Worm (Caenorhabditis elegans) whole organism, mixed stage, embryonic: ENCODE results near the gene M28.4.

Experiments
- M03D4.4 ChIP-seq: sonication (generic microtip); optimal IDR thresholded peaks from 2 replicates; lab custom pipeline; 2017; ENCODE audit warnings: mild to moderate bottlenecking, missing genetic modification characterization, missing compliant biosample characterization
- bed-3 ChIP-seq: fragments of 200-800 bp; sonication (Bioruptor generic); optimal IDR thresholded peaks from 3 replicates; lab custom pipeline; 2018; ENCODE audit warnings: mild to moderate bottlenecking, missing genetic modification characterization, moderate library complexity, missing compliant biosample characterization
- ceh-39 ChIP-seq: fragments of 150-350 bp; optimal IDR thresholded peaks from 2 replicates; lab custom pipeline; 2014; ENCODE audit warnings: missing biosample characterization, missing genetic modification characterization
- ceh-43 ChIP-seq: fragments of 200-800 bp; sonication (Bioruptor generic); optimal IDR thresholded peaks from 2 replicates; lab custom pipeline; 2018; ENCODE audit warnings: mild to moderate bottlenecking, missing genetic modification characterization, moderate library complexity, missing compliant biosample characterization
- ceh-83 ChIP-seq: fragments of 200-800 bp; sonication (Bioruptor generic); optimal IDR thresholded peaks from 2 replicates; lab custom pipeline; 2018; ENCODE audit warnings: mild to moderate bottlenecking, missing genetic modification characterization, missing compliant biosample characterization
- ces-1 ChIP-seq: fragments of 150-350 bp; optimal IDR thresholded peaks from 2 replicates; lab custom pipeline; 2014; ENCODE audit warnings: missing biosample characterization, missing genetic modification reagents, missing genetic modification characterization
- cnd-1 ChIP-seq: fragments of 200-800 bp; sonication (Bioruptor generic); optimal IDR thresholded peaks from 2 replicates; lab custom pipeline; 2018; ENCODE audit warnings: mild to moderate bottlenecking, missing genetic modification characterization, missing compliant biosample characterization
- drap-1 ChIP-seq: fragments of 200-800 bp; sonication (Bioruptor generic); optimal IDR thresholded peaks from 3 replicates; lab custom pipeline; 2018; ENCODE audit warnings: mild to moderate bottlenecking, missing genetic modification characterization, missing compliant biosample characterization
- elt-1 ChIP-seq: sonication (generic microtip); optimal IDR thresholded peaks from 2 replicates; lab custom pipeline; 2017; ENCODE audit warnings: missing genetic modification characterization, mild to moderate bottlenecking, missing compliant biosample characterization, antibody characterized with exemption, moderate library complexity, borderline replicate concordance; ENCODE audit not compliant: insufficient read depth
- elt-3 ChIP-seq: fragments of 150-350 bp; optimal IDR thresholded peaks from 2 replicates; lab custom pipeline; 2014; ENCODE audit warnings: missing biosample characterization, missing genetic modification characterization
- flh-1 ChIP-seq: fragments of 200-800 bp; sonication (Bioruptor generic); optimal IDR thresholded peaks from 2 replicates; lab custom pipeline; 2018; ENCODE audit warnings: mild to moderate bottlenecking, missing genetic modification characterization, moderate library complexity, missing compliant biosample characterization
- ham-2 ChIP-seq: fragments of 200-800 bp; sonication (Bioruptor generic); optimal IDR thresholded peaks from 2 replicates; lab custom pipeline; 2018; ENCODE audit warnings: mild to moderate bottlenecking, missing genetic modification characterization, missing compliant biosample characterization
- hlh-1 ChIP-seq: fragments of 150-350 bp; optimal IDR thresholded peaks from 2 replicates; lab custom pipeline; 2014; ENCODE audit warnings: missing biosample characterization, missing genetic modification reagents, missing genetic modification characterization
- lin-32 ChIP-seq: fragments of 200-800 bp; sonication (Bioruptor generic); optimal IDR thresholded peaks from 2 replicates; lab custom pipeline; 2018; ENCODE audit warnings: mild to moderate bottlenecking, missing genetic modification characterization, missing compliant biosample characterization
- lsy-2 ChIP-seq: fragments of 150-350 bp; optimal IDR thresholded peaks from 2 replicates; lab custom pipeline; 2014; ENCODE audit warnings: missing biosample characterization, missing genetic modification characterization
- mab-5 ChIP-seq: fragments of 150-350 bp; optimal IDR thresholded peaks from 2 replicates; lab custom pipeline; 2014; ENCODE audit warnings: missing biosample characterization, missing genetic modification characterization
- mep-1 ChIP-seq: fragments of 150-350 bp; optimal IDR thresholded peaks from 2 replicates; lab custom pipeline; 2017; ENCODE audit warnings: missing biosample characterization, missing genetic modification reagents, missing genetic modification characterization, inconsistent platforms
- mls-2 ChIP-seq: sonication (generic microtip); optimal IDR thresholded peaks from 2 replicates; lab custom pipeline; 2016; ENCODE audit warnings: mild to moderate bottlenecking, missing genetic modification characterization, moderate library complexity, missing compliant biosample characterization
- nhr-12 ChIP-seq: fragments of 150-350 bp; optimal IDR thresholded peaks from 2 replicates; lab custom pipeline; 2014; ENCODE audit warnings: missing biosample characterization, missing genetic modification characterization
- nhr-2 ChIP-seq: fragments of 150-350 bp; optimal IDR thresholded peaks from 2 replicates; lab custom pipeline; 2014; ENCODE audit warnings: missing biosample characterization, missing genetic modification characterization
- nhr-237 ChIP-seq: fragments of 150-350 bp; optimal IDR thresholded peaks from 2 replicates; lab custom pipeline; 2014; ENCODE audit warnings: missing biosample characterization, missing genetic modification characterization
- nhr-28 ChIP-seq: fragments of 150-350 bp; optimal IDR thresholded peaks from 2 replicates; lab custom pipeline; 2014; ENCODE audit warnings: missing biosample characterization, missing genetic modification characterization
- pha-4 ChIP-seq: fragments of 150-350 bp; optimal IDR thresholded peaks from 2 replicates; lab custom pipeline; 2018; ENCODE audit warnings: missing biosample characterization, missing genetic modification reagents, missing genetic modification characterization
- sem-2 ChIP-seq: fragments of 200-800 bp; sonication (Bioruptor generic); optimal IDR thresholded peaks from 2 replicates; lab custom pipeline; 2018; ENCODE audit warnings: mild to moderate bottlenecking, missing genetic modification characterization, missing compliant biosample characterization
- snpc-4 ChIP-seq: fragments of 150-350 bp; optimal IDR thresholded peaks from 2 replicates; lab custom pipeline; 2014; ENCODE audit warnings: missing biosample characterization, missing genetic modification characterization
- sptf-1 ChIP-seq: sonication (generic microtip); optimal IDR thresholded peaks from 2 replicates; lab custom pipeline; 2017; ENCODE audit warnings: mild to moderate bottlenecking, missing genetic modification characterization, moderate library complexity, missing compliant biosample characterization
- unc-120 ChIP-seq: sonication (generic microtip); optimal IDR thresholded peaks from 2 replicates; lab custom pipeline; 2017; ENCODE audit warnings: missing genetic modification characterization, missing compliant biosample characterization; ENCODE audit not compliant: poor library complexity, severe bottlenecking
- unc-62 ChIP-seq: fragments of 150-350 bp; optimal IDR thresholded peaks from 2 replicates; lab custom pipeline; 2014; ENCODE audit warnings: missing biosample characterization, missing genetic modification reagents, missing genetic modification characterization

The M28.4 gene

DNA sequence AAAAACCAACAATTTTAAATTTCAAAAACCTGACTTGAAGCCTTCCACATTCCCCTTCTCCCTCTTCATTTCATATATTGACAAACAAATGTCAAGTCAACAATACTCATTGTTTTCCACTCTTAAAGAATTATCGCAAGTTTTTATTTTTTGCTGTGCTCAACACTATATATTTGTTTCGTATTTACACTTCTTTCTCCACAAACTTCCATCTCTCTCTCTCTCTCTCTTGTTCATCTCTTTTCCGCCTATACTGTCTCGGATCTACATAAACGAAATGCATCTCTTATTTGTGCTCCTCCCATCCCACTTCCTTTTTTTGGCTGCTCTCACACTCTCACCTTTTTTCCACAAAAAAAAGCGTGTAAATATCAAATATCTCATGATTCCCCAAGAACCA is 30.8 kb upstream of the M28.4 start, which contains the start of gene C14A4.12:
Gene C14A4.12 (plus strand): TSS at position 301 of the 400 bp plus-strand sequence.
- TF ChIP-seq flh-1 (GFP tag; lab: Kevin White, UChicago) (no peak), pha-4 (tag; lab: Kevin White, UChicago) (peak; percentile 14), bed-3 (GFP tag; lab: Kevin White, UChicago) (no peak)
- TF ChIP-seq, all 35 proteins: peak for 1

DNA sequence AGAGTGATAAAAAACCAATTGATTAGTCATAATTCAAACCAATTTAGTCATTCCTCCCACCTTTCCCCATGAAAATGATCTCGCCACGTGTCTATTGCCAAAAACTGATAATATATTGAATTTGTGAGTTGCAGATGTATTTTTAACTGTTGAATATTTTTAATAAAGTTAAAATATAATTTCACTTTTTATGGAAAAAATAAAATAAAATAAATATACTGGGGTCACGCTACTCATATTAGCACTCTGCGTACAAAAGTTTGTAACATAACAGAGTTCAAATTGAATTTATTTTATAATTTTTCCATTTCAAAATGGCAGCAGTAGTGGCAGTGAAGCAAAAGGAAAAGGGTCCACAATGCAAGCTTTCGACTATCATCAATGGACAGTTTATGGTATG is 25.3 kb upstream of the M28.4 start, which contains the start of gene C14A4.13:
Gene C14A4.13 (plus strand): TSS at position 301 of the 400 bp plus-strand sequence.
- no peak for TF ChIP-seq mep-1 (tag; lab: Kevin White, UChicago)
- TF ChIP-seq sem-2: no peak
- TF ChIP-seq nhr-28 (tag; lab: Kevin White, UChicago): no peak
- no peak for TF ChIP-seq snpc-4 (tag; lab: Kevin White, UChicago)
- TF ChIP-seq ham-2 (GFP tag; lab: Kevin White, UChicago): no peak
- TF ChIP-seq, all 35 proteins: peak for 0

DNA sequence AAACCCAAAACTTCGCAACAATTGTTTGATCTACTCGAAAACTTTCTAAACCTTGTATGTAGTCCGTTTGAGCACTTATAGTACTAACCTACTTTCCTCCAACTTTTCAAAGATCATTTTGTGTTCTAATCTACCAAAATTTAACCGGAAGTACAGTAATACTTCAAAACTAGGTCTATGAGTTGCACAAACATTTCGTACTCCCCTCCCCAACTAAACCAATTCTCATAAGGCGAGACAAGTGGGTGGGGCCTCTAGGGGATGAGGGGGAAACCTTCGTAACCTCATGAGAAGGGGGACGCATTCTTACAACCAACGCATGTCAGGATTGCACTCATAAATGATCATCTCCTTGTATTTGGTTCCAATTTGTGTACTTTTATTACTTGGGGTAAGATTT is 21.5 kb upstream of the M28.4 start, which contains the start of gene cutl-9:
Gene cutl-9 (plus strand): TSS at position 301 of the 400 bp plus-strand sequence.
- TF ChIP-seq drap-1 (GFP tag; lab: Kevin White, UChicago) (no peak), unc-62 (GFP tag; lab: Kevin White, UChicago) (no peak), hlh-1 (no peak), ceh-83 (no peak), ham-2 (GFP tag; lab: Kevin White, UChicago) (no peak), snpc-4 (tag; lab: Kevin White, UChicago) (no peak), cnd-1 (tag; lab: Kevin White, UChicago) (no peak), sptf-1 (tag; lab: Kevin White, UChicago) (no peak), unc-120 (no peak), elt-3 (tag; lab: Kevin White, UChicago) (no peak), pha-4 (tag; lab: Kevin White, UChicago) (no peak), ces-1 (no peak), mep-1 (tag; lab: Kevin White, UChicago) (no peak), nhr-2 (tag; lab: Kevin White, UChicago) (no peak), mls-2 (tag; lab: Kevin White, UChicago) (no peak)

DNA sequence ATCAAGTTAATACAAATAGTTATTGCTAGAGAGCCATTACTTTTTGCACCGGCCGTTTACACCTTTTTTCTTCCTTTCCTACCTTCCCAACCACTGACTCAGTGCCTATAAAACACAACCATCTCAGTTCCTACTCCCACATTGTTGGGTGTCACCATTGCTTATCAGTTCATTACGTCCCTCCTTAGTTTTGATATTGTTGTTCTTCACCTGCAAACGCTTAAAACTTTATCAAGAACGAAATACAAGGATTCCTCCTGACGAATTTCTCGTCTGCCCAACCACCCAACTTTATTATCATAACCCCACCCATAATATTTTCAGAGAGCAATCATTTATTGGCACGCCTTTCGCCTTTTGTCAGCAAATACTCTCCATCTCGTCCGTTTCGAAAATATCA is 16.4 kb upstream of the M28.4 start:
- TF ChIP-seq nhr-237 (tag; lab: Kevin White, UChicago) (no peak), unc-62 (GFP tag; lab: Kevin White, UChicago) (no peak), lin-32 (GFP tag; lab: Kevin White, UChicago) (no peak), nhr-2 (tag; lab: Kevin White, UChicago) (no peak), bed-3 (GFP tag; lab: Kevin White, UChicago) (no peak), ceh-83 (no peak), pha-4 (tag; lab: Kevin White, UChicago) (no peak), ceh-39 (no peak), mep-1 (tag; lab: Kevin White, UChicago) (no peak)

DNA sequence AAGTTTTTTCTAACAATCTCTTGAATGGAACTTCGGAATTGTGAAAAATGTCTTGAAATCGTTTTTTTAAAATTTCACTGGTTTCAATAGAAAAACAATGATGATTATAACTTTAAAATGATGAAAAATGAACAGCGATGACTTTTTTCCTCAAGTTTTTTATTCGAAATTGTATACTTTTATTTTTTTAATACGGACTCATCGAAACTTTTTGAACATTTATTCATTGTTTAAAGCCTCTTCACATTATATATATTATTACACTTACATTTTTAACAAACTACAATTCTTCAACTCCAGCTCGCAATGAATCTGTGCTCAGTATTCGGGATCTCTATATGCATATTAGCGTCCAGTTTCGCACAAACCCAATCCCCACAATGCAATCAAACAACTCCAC is 15.5 kb upstream of the M28.4 start, which contains the start of gene M28.8:
Gene M28.8 (plus strand): TSS at position 301 of the 400 bp plus-strand sequence.
- TF ChIP-seq drap-1 (GFP tag; lab: Kevin White, UChicago) (no peak), mls-2 (tag; lab: Kevin White, UChicago) (no peak), pha-4 (tag; lab: Kevin White, UChicago) (no peak), M03D4.4 (no peak), sptf-1 (tag; lab: Kevin White, UChicago) (no peak), mab-5 (tag; lab: Kevin White, UChicago) (no peak), nhr-12 (tag; lab: Kevin White, UChicago) (no peak), lsy-2 (tag; lab: Kevin White, UChicago) (no peak), sem-2 (no peak), unc-120 (no peak), ceh-43 (GFP tag; lab: Kevin White, UChicago) (no peak), snpc-4 (tag; lab: Kevin White, UChicago) (no peak), ceh-83 (no peak), elt-1 (tag; lab: Kevin White, UChicago) (no peak), bed-3 (GFP tag; lab: Kevin White, UChicago) (no peak), mep-1 (tag; lab: Kevin White, UChicago) (no peak), nhr-2 (tag; lab: Kevin White, UChicago) (no peak)
- TF ChIP-seq, all 35 proteins: peak for 0
